Worm (Caenorhabditis elegans) whole organism, L3 larva: Measurements from ENCODE around the gene spt-5.
A peak's percentile ranks its signal among the peaks of the same experiment; 100 is the strongest.

ENCODE experiments used
- ZK546.5 ChIP-seq: sonication (generic microtip); optimal IDR thresholded peaks from 2 replicates; lab custom pipeline; 2017; ENCODE audit warnings: missing biosample characterization, missing genetic modification characterization
- aly-2 ChIP-seq: fragments of 150-350 bp; optimal IDR thresholded peaks from 2 replicates; lab custom pipeline; 2014; ENCODE audit warnings: missing biosample characterization, missing genetic modification characterization
- ama-1 ChIP-seq: fragments of 150-350 bp; optimal IDR thresholded peaks from 2 replicates; lab custom pipeline; 2018
- ceh-16 ChIP-seq: sonication (generic microtip); optimal IDR thresholded peaks from 2 replicates; lab custom pipeline; 2017; ENCODE audit warnings: missing biosample characterization, missing genetic modification characterization
- ceh-28 ChIP-seq: fragments of 150-350 bp; optimal IDR thresholded peaks from 2 replicates; lab custom pipeline; 2014; ENCODE audit warnings: missing biosample characterization, missing genetic modification reagents, missing genetic modification characterization
- daf-12 ChIP-seq: fragments of 150-350 bp; optimal IDR thresholded peaks from 2 replicates; lab custom pipeline; 2014; ENCODE audit warnings: missing biosample characterization, missing genetic modification reagents, missing genetic modification characterization
- egl-5 ChIP-seq: fragments of 150-350 bp; optimal IDR thresholded peaks from 2 replicates; lab custom pipeline; 2017; ENCODE audit warnings: missing biosample characterization, missing genetic modification reagents, missing genetic modification characterization, inconsistent platforms
- elt-2 ChIP-seq: sonication (generic microtip); optimal IDR thresholded peaks from 2 replicates; lab custom pipeline; 2016; ENCODE audit warnings: missing genetic modification reagents, mild to moderate bottlenecking, missing genetic modification characterization, missing compliant biosample characterization
- eor-1 ChIP-seq, 2 experiments: fragments of 150-350 bp; optimal IDR thresholded peaks; 2 replicates each; lab custom pipeline; 2014 to 2018; ENCODE audit warnings: missing biosample characterization in 2 of 2, missing genetic modification characterization in 2 of 2
- fkh-10 ChIP-seq: sonication (generic microtip); optimal IDR thresholded peaks from 2 replicates; lab custom pipeline; 2017; ENCODE audit warnings: missing biosample characterization, missing genetic modification reagents, missing genetic modification characterization
- fkh-2 ChIP-seq: fragments of 150-350 bp; optimal IDR thresholded peaks from 2 replicates; lab custom pipeline; 2014; ENCODE audit warnings: missing biosample characterization, missing genetic modification reagents, missing genetic modification characterization
- fos-1 ChIP-seq: fragments of 150-350 bp; optimal IDR thresholded peaks from 2 replicates; lab custom pipeline; 2014; ENCODE audit warnings: missing biosample characterization, missing genetic modification characterization
- hmg-11 ChIP-seq: sonication (generic microtip); optimal IDR thresholded peaks from 2 replicates; lab custom pipeline; 2016; ENCODE audit warnings: missing genetic modification characterization, missing compliant biosample characterization
- jun-1 ChIP-seq: fragments of 150-350 bp; optimal IDR thresholded peaks from 2 replicates; lab custom pipeline; 2014; ENCODE audit warnings: missing biosample characterization, missing genetic modification reagents, missing genetic modification characterization
- lin-15B ChIP-seq: fragments of 150-350 bp; optimal IDR thresholded peaks from 2 replicates; lab custom pipeline; 2014; ENCODE audit warnings: missing biosample characterization, missing genetic modification characterization
- lin-39 ChIP-seq: fragments of 150-350 bp; optimal IDR thresholded peaks from 2 replicates; lab custom pipeline; 2018; ENCODE audit warnings: missing biosample characterization, missing genetic modification reagents, missing genetic modification characterization
- mml-1 ChIP-seq: fragments of 150-350 bp; sonication (generic microtip); optimal IDR thresholded peaks from 3 replicates; lab custom pipeline; 2014; ENCODE audit warnings: missing biosample characterization, missing genetic modification characterization
- nfya-1 ChIP-seq: sonication (generic microtip); optimal IDR thresholded peaks from 2 replicates; lab custom pipeline; 2017; ENCODE audit warnings: missing genetic modification characterization, mild to moderate bottlenecking, missing compliant biosample characterization, antibody characterized with exemption, moderate library complexity; ENCODE audit not compliant: insufficient read depth
- nhr-11 ChIP-seq: fragments of 150-350 bp; optimal IDR thresholded peaks from 2 replicates; lab custom pipeline; 2014; ENCODE audit warnings: missing biosample characterization, missing genetic modification characterization
- nhr-23 ChIP-seq: fragments of 150-350 bp; optimal IDR thresholded peaks from 2 replicates; lab custom pipeline; 2014; ENCODE audit warnings: missing biosample characterization, missing genetic modification reagents, missing genetic modification characterization
- nhr-237 ChIP-seq: fragments of 150-350 bp; optimal IDR thresholded peaks from 2 replicates; lab custom pipeline; 2014; ENCODE audit warnings: missing biosample characterization, missing genetic modification characterization
- nhr-28 ChIP-seq: fragments of 150-350 bp; optimal IDR thresholded peaks from 2 replicates; lab custom pipeline; 2014; ENCODE audit warnings: missing biosample characterization, missing genetic modification characterization
- nhr-43 ChIP-seq: sonication (generic microtip); optimal IDR thresholded peaks from 2 replicates; lab custom pipeline; 2016; ENCODE audit warnings: mild to moderate bottlenecking, missing genetic modification characterization, missing compliant biosample characterization; ENCODE audit not compliant: poor library complexity, severe bottlenecking
- nhr-67 ChIP-seq: fragments of 150-350 bp; optimal IDR thresholded peaks from 2 replicates; lab custom pipeline; 2014; ENCODE audit warnings: missing biosample characterization, missing genetic modification characterization
- pha-4 ChIP-seq: fragments of 150-350 bp; optimal IDR thresholded peaks from 2 replicates; lab custom pipeline; 2014; ENCODE audit warnings: missing biosample characterization, missing genetic modification reagents, missing genetic modification characterization
- pqm-1 ChIP-seq: fragments of 150-350 bp; optimal IDR thresholded peaks from 2 replicates; lab custom pipeline; 2017; ENCODE audit warnings: missing biosample characterization, missing genetic modification characterization, inconsistent platforms
- skn-1 ChIP-seq: fragments of 150-350 bp; optimal IDR thresholded peaks from 2 replicates; lab custom pipeline; 2014; ENCODE audit warnings: missing biosample characterization, missing genetic modification characterization
- tbx-2 ChIP-seq: sonication (generic microtip); optimal IDR thresholded peaks from 2 replicates; lab custom pipeline; 2016; ENCODE audit warnings: mild to moderate bottlenecking, missing genetic modification characterization, missing compliant biosample characterization
- unc-39 ChIP-seq: sonication (generic microtip); optimal IDR thresholded peaks from 4 replicates; lab custom pipeline; 2017; ENCODE audit warnings: missing biosample characterization, missing genetic modification characterization
- unc-62 ChIP-seq: fragments of 150-350 bp; sonication (generic microtip); optimal IDR thresholded peaks from 4 replicates; lab custom pipeline; 2014; ENCODE audit warnings: missing biosample characterization, missing genetic modification reagents, missing genetic modification characterization
- zag-1 ChIP-seq: fragments of 150-350 bp; optimal IDR thresholded peaks from 2 replicates; lab custom pipeline; 2014; ENCODE audit warnings: missing biosample characterization, missing genetic modification characterization
- ztf-4 ChIP-seq: fragments of 150-350 bp; optimal IDR thresholded peaks from 2 replicates; lab custom pipeline; 2014; ENCODE audit warnings: missing biosample characterization, missing genetic modification characterization

The spt-5 gene

ce11 chrIV:12051049-12051792 is at the start of gene spt-5, which contains the start of gene bre-5:
TSS of gene spt-5 (plus strand) at chrIV:12051491.
TSS of gene bre-5 (minus strand) at chrIV:12051215.
- TF ChIP-seq nhr-237 (no peak), ama-1 (lab: Kevin White, UChicago) (no peak), nhr-67 (no peak), fkh-10 (no peak), aly-2 (no peak), egl-5 (tag; lab: Kevin White, UChicago) (no peak), nhr-11 (no peak), lin-15B (tag; lab: Kevin White, UChicago) (peak; percentile 36), pha-4 (tag; lab: Kevin White, UChicago) (peak; percentile 64), hmg-11 (tag; lab: Kevin White, UChicago) (peak; percentile 47), eor-1 (tag; optimal IDR thresholded peaks at IDR 0.05; lab: Kevin White, UChicago) (no peak), nhr-23 (tag; lab: Kevin White, UChicago) (peak; percentile 21), elt-2 (tag; lab: Kevin White, UChicago) (no peak), ceh-28 (tag; lab: Kevin White, UChicago) (peak; percentile 35), ceh-16 (no peak), unc-39 (tag; lab: Kevin White, UChicago) (no peak), nfya-1 (tag; lab: Kevin White, UChicago) (no peak), lin-39 (tag; lab: Kevin White, UChicago) (no peak), ZK546.5 (tag; lab: Kevin White, UChicago) (no peak)

ce11 chrIV:12005090-12005770 is 46.1 kb upstream of the spt-5 start:
- TF ChIP-seq ama-1 (lab: Kevin White, UChicago) (no peak), unc-62 (GFP tag; lab: Kevin White, UChicago) (no peak)

ce11 chrIV:12009046-12009674 is 42.1 kb upstream of the spt-5 start:
- TF ChIP-seq zag-1 (tag; lab: Kevin White, UChicago) (no peak), nhr-11 (no peak), fkh-2 (no peak), jun-1 (tag; lab: Kevin White, UChicago) (no peak), daf-12 (no peak), fkh-10 (no peak), ztf-4 (tag; lab: Kevin White, UChicago) (no peak), ceh-28 (tag; lab: Kevin White, UChicago) (no peak), egl-5 (tag; lab: Kevin White, UChicago) (no peak), unc-39 (tag; lab: Kevin White, UChicago) (no peak), skn-1 (tag; lab: Kevin White, UChicago) (no peak), pqm-1 (no peak), unc-62 (GFP tag; lab: Kevin White, UChicago) (no peak), nhr-237 (no peak), mml-1 (tag; lab: Kevin White, UChicago) (no peak), eor-1 (tag; optimal IDR thresholded peaks at IDR 0.05; lab: Kevin White, UChicago) (no peak)

ce11 chrIV:12010377-12010776 is 40.9 kb upstream of the spt-5 start:
- no peak for TF ChIP-seq fos-1 (tag; lab: Kevin White, UChicago)
- TF ChIP-seq nfya-1 (tag; lab: Kevin White, UChicago) = peak; percentile 23
- TF ChIP-seq, all 47 proteins: peak for 1

- TF ChIP-seq daf-12 (no peak), lin-39 (tag; lab: Kevin White, UChicago) (no peak), mml-1 (tag; lab: Kevin White, UChicago) (no peak), nhr-28 (tag; lab: Kevin White, UChicago) (no peak), ceh-16 (no peak), tbx-2 (tag; lab: Kevin White, UChicago) (no peak), unc-39 (tag; lab: Kevin White, UChicago) (no peak), lin-15B (tag; lab: Kevin White, UChicago) (no peak), unc-62 (GFP tag; lab: Kevin White, UChicago) (no peak), nhr-11 (no peak), nhr-43 (no peak)
These were observed 40.4 kb upstream of the spt-5 start, which contains the start of the genes ZK617.26 and unc-22 for ce11 chrIV:12010859-12011258. TSS of gene ZK617.26 (minus strand) at chrIV:12010959. TSS of gene unc-22 (minus strand) at chrIV:12011007.
